Worm (Caenorhabditis elegans) whole organism, L3 larva: ENCODE measurements around the gene Y37E11AM.3.

Experiments used
- R02D3.7 ChIP-seq: fragments of 150-350 bp; optimal IDR thresholded peaks from 2 replicates; lab custom pipeline; 2014; ENCODE audit warnings: missing biosample characterization, missing genetic modification characterization
- ama-1 ChIP-seq: fragments of 150-350 bp; optimal IDR thresholded peaks from 2 replicates; lab custom pipeline; 2018
- ceh-16 ChIP-seq: sonication (generic microtip); optimal IDR thresholded peaks from 2 replicates; lab custom pipeline; 2017; ENCODE audit warnings: missing biosample characterization, missing genetic modification characterization
- ceh-28 ChIP-seq: fragments of 150-350 bp; optimal IDR thresholded peaks from 2 replicates; lab custom pipeline; 2014; ENCODE audit warnings: missing biosample characterization, missing genetic modification reagents, missing genetic modification characterization
- ceh-82 ChIP-seq: fragments of 150-350 bp; optimal IDR thresholded peaks from 2 replicates; lab custom pipeline; 2014; ENCODE audit warnings: missing biosample characterization, missing genetic modification characterization
- daf-12 ChIP-seq: fragments of 150-350 bp; optimal IDR thresholded peaks from 2 replicates; lab custom pipeline; 2014; ENCODE audit warnings: missing biosample characterization, missing genetic modification reagents, missing genetic modification characterization
- egl-27 ChIP-seq: sonication (generic microtip); optimal IDR thresholded peaks from 4 replicates; lab custom pipeline; 2017; ENCODE audit warnings: missing biosample characterization, missing genetic modification reagents, missing genetic modification characterization
- egl-5 ChIP-seq: fragments of 150-350 bp; optimal IDR thresholded peaks from 2 replicates; lab custom pipeline; 2017; ENCODE audit warnings: missing biosample characterization, missing genetic modification reagents, missing genetic modification characterization, inconsistent platforms
- elt-1 ChIP-seq: fragments of 150-350 bp; optimal IDR thresholded peaks from 2 replicates; lab custom pipeline; 2014; ENCODE audit warnings: missing biosample characterization, missing genetic modification characterization
- elt-2 ChIP-seq: sonication (generic microtip); optimal IDR thresholded peaks from 2 replicates; lab custom pipeline; 2016; ENCODE audit warnings: missing genetic modification reagents, mild to moderate bottlenecking, missing genetic modification characterization, missing compliant biosample characterization
- eor-1 ChIP-seq, 2 experiments: fragments of 150-350 bp; optimal IDR thresholded peaks; 2 replicates each; lab custom pipeline; 2014 to 2018; ENCODE audit warnings: missing biosample characterization in 2 of 2, missing genetic modification characterization in 2 of 2
- fkh-10 ChIP-seq: sonication (generic microtip); optimal IDR thresholded peaks from 2 replicates; lab custom pipeline; 2017; ENCODE audit warnings: missing biosample characterization, missing genetic modification reagents, missing genetic modification characterization
- fkh-2 ChIP-seq: fragments of 150-350 bp; optimal IDR thresholded peaks from 2 replicates; lab custom pipeline; 2014; ENCODE audit warnings: missing biosample characterization, missing genetic modification reagents, missing genetic modification characterization
- fos-1 ChIP-seq: fragments of 150-350 bp; optimal IDR thresholded peaks from 2 replicates; lab custom pipeline; 2014; ENCODE audit warnings: missing biosample characterization, missing genetic modification characterization
- hmg-11 ChIP-seq: sonication (generic microtip); optimal IDR thresholded peaks from 2 replicates; lab custom pipeline; 2016; ENCODE audit warnings: missing genetic modification characterization, missing compliant biosample characterization
- lin-15B ChIP-seq: fragments of 150-350 bp; optimal IDR thresholded peaks from 2 replicates; lab custom pipeline; 2014; ENCODE audit warnings: missing biosample characterization, missing genetic modification characterization
- lin-39 ChIP-seq: fragments of 150-350 bp; optimal IDR thresholded peaks from 2 replicates; lab custom pipeline; 2018; ENCODE audit warnings: missing biosample characterization, missing genetic modification reagents, missing genetic modification characterization
- mdl-1 ChIP-seq: fragments of 150-350 bp; optimal IDR thresholded peaks from 2 replicates; lab custom pipeline; 2014; ENCODE audit warnings: missing biosample characterization, missing genetic modification characterization
- mml-1 ChIP-seq: fragments of 150-350 bp; sonication (generic microtip); optimal IDR thresholded peaks from 3 replicates; lab custom pipeline; 2014; ENCODE audit warnings: missing biosample characterization, missing genetic modification characterization
- nfya-1 ChIP-seq: sonication (generic microtip); optimal IDR thresholded peaks from 2 replicates; lab custom pipeline; 2017; ENCODE audit warnings: missing genetic modification characterization, mild to moderate bottlenecking, missing compliant biosample characterization, antibody characterized with exemption, moderate library complexity; ENCODE audit not compliant: insufficient read depth
- nhr-11 ChIP-seq: fragments of 150-350 bp; optimal IDR thresholded peaks from 2 replicates; lab custom pipeline; 2014; ENCODE audit warnings: missing biosample characterization, missing genetic modification characterization
- nhr-12 ChIP-seq: fragments of 150-350 bp; optimal IDR thresholded peaks from 2 replicates; lab custom pipeline; 2014; ENCODE audit warnings: missing biosample characterization, missing genetic modification characterization
- nhr-23 ChIP-seq: fragments of 150-350 bp; optimal IDR thresholded peaks from 2 replicates; lab custom pipeline; 2014; ENCODE audit warnings: missing biosample characterization, missing genetic modification reagents, missing genetic modification characterization
- nhr-237 ChIP-seq: fragments of 150-350 bp; optimal IDR thresholded peaks from 2 replicates; lab custom pipeline; 2014; ENCODE audit warnings: missing biosample characterization, missing genetic modification characterization
- nhr-25 ChIP-seq: sonication (generic microtip); optimal IDR thresholded peaks from 2 replicates; lab custom pipeline; 2017; ENCODE audit warnings: missing biosample characterization, missing genetic modification characterization
- nhr-28 ChIP-seq: fragments of 150-350 bp; optimal IDR thresholded peaks from 2 replicates; lab custom pipeline; 2014; ENCODE audit warnings: missing biosample characterization, missing genetic modification characterization
- nhr-43 ChIP-seq: sonication (generic microtip); optimal IDR thresholded peaks from 2 replicates; lab custom pipeline; 2016; ENCODE audit warnings: mild to moderate bottlenecking, missing genetic modification characterization, missing compliant biosample characterization; ENCODE audit not compliant: poor library complexity, severe bottlenecking
- nhr-67 ChIP-seq: fragments of 150-350 bp; optimal IDR thresholded peaks from 2 replicates; lab custom pipeline; 2014; ENCODE audit warnings: missing biosample characterization, missing genetic modification characterization
- nhr-76 ChIP-seq: fragments of 150-350 bp; sonication (generic microtip); optimal IDR thresholded peaks from 5 replicates; lab custom pipeline; 2014; ENCODE audit warnings: missing biosample characterization, missing genetic modification characterization
- nhr-77 ChIP-seq: fragments of 150-350 bp; optimal IDR thresholded peaks from 2 replicates; lab custom pipeline; 2014; ENCODE audit warnings: missing biosample characterization, missing genetic modification characterization
- pha-4 ChIP-seq: fragments of 150-350 bp; optimal IDR thresholded peaks from 2 replicates; lab custom pipeline; 2014; ENCODE audit warnings: missing biosample characterization, missing genetic modification reagents, missing genetic modification characterization
- pqm-1 ChIP-seq: fragments of 150-350 bp; optimal IDR thresholded peaks from 2 replicates; lab custom pipeline; 2017; ENCODE audit warnings: missing biosample characterization, missing genetic modification characterization, inconsistent platforms
- sea-2 ChIP-seq: fragments of 150-350 bp; sonication (generic microtip); optimal IDR thresholded peaks from 4 replicates; lab custom pipeline; 2014; ENCODE audit warnings: missing biosample characterization, missing genetic modification reagents, missing genetic modification characterization
- skn-1 ChIP-seq: fragments of 150-350 bp; optimal IDR thresholded peaks from 2 replicates; lab custom pipeline; 2014; ENCODE audit warnings: missing biosample characterization, missing genetic modification characterization
- snpc-4 ChIP-seq: fragments of 150-350 bp; optimal IDR thresholded peaks from 2 replicates; lab custom pipeline; 2014; ENCODE audit warnings: missing biosample characterization, missing genetic modification characterization
- tbx-2 ChIP-seq: sonication (generic microtip); optimal IDR thresholded peaks from 2 replicates; lab custom pipeline; 2016; ENCODE audit warnings: mild to moderate bottlenecking, missing genetic modification characterization, missing compliant biosample characterization
- unc-39 ChIP-seq: sonication (generic microtip); optimal IDR thresholded peaks from 4 replicates; lab custom pipeline; 2017; ENCODE audit warnings: missing biosample characterization, missing genetic modification characterization
- zag-1 ChIP-seq: fragments of 150-350 bp; optimal IDR thresholded peaks from 2 replicates; lab custom pipeline; 2014; ENCODE audit warnings: missing biosample characterization, missing genetic modification characterization
- ztf-11 ChIP-seq: fragments of 150-350 bp; optimal IDR thresholded peaks from 2 replicates; lab custom pipeline; 2014; ENCODE audit warnings: missing biosample characterization, missing genetic modification characterization
- ztf-4 ChIP-seq: fragments of 150-350 bp; optimal IDR thresholded peaks from 2 replicates; lab custom pipeline; 2014; ENCODE audit warnings: missing biosample characterization, missing genetic modification characterization

Y37E11AM.3 gene

DNA sequence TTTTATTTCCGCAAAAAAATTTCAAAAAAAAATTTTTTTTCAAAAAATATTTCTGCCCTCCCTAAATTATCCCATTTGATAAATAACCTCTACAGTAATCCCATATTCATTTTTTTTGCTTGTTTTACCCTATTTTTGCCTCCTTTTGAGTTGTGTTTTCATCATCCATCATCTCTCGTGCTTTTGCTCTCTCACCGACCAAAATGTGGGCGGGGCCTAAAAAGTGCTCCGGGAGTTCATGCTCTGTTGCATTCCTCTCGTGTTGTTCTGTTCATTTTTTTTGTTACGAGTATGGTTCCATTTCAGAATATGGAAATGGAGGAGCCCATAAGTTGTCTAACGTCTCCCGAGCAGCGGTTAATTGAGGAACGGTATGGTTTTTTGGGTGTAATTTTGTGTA is 9.8 kb downstream of the Y37E11AM.3 start, which contains the start of gene Y37E11AL.1:
Gene Y37E11AL.1, plus strand, starts transcription at position 301 of the 400 bp plus-strand sequence.
- TF ChIP-seq fkh-10 (GFP tag; lab: Kevin White, UChicago) = no peak
- no peak for TF ChIP-seq ztf-4
- TF ChIP-seq mml-1 (tag; lab: Kevin White, UChicago) = no peak
- no peak for TF ChIP-seq eor-1 (tag; optimal IDR thresholded peaks at IDR 0.05; lab: Kevin White, UChicago)
- no peak for TF ChIP-seq nhr-25 (tag; lab: Kevin White, UChicago)
- TF ChIP-seq nhr-67 (tag; lab: Kevin White, UChicago) = no peak
- no peak for TF ChIP-seq zag-1 (tag; lab: Kevin White, UChicago)
- TF ChIP-seq unc-39 (tag; lab: Kevin White, UChicago) = no peak
- no peak for TF ChIP-seq nhr-28 (tag; lab: Kevin White, UChicago)
- TF ChIP-seq egl-27 (tag; lab: Kevin White, UChicago) = no peak
- TF ChIP-seq nhr-77 (tag; lab: Kevin White, UChicago) = no peak
- no peak for TF ChIP-seq R02D3.7 (tag; lab: Kevin White, UChicago)
- no peak for TF ChIP-seq ztf-11
- no peak for TF ChIP-seq nhr-43
- no peak for TF ChIP-seq lin-15B
- no peak for TF ChIP-seq mdl-1
- TF ChIP-seq hmg-11 (tag; lab: Kevin White, UChicago) = no peak
- TF ChIP-seq ceh-82 (tag; lab: Kevin White, UChicago) = no peak
- no peak for TF ChIP-seq snpc-4 (tag; lab: Kevin White, UChicago)
- TF ChIP-seq, all 47 proteins: peak for 0

DNA sequence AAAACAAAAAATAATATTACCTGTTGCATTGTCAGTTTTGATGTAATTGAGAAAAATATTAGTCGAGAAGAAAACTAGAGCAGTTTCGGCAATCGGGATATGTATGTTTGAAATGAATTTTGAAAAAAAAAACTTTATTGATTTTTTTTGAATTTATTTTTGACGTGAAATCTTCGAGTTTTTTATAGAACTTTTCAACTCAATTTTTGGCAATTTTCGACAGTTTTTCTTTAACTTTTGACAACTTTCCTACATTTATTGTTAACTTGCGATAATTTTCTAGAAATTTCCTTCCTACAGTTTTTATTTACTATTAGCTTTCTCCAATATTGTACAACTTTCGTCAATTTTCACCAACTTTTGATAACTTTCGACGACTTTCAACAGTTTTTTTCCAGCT is 17.1 kb downstream of the Y37E11AM.3 start, which contains the start of gene Y37E11AL.12:
Gene Y37E11AL.12, minus strand, starts transcription at position 101 of the 400 bp plus-strand sequence.
- TF ChIP-seq elt-2 (tag; lab: Kevin White, UChicago) (no peak), pha-4 (tag; lab: Kevin White, UChicago) (no peak), R02D3.7 (tag; lab: Kevin White, UChicago) (no peak), sea-2 (GFP tag; lab: Kevin White, UChicago) (no peak), nhr-28 (tag; lab: Kevin White, UChicago) (no peak), nhr-23 (tag; lab: Kevin White, UChicago) (no peak), ztf-11 (no peak), ceh-16 (tag; lab: Kevin White, UChicago) (no peak), snpc-4 (tag; lab: Kevin White, UChicago) (no peak), ztf-4 (no peak), elt-1 (tag; lab: Kevin White, UChicago) (no peak)

DNA sequence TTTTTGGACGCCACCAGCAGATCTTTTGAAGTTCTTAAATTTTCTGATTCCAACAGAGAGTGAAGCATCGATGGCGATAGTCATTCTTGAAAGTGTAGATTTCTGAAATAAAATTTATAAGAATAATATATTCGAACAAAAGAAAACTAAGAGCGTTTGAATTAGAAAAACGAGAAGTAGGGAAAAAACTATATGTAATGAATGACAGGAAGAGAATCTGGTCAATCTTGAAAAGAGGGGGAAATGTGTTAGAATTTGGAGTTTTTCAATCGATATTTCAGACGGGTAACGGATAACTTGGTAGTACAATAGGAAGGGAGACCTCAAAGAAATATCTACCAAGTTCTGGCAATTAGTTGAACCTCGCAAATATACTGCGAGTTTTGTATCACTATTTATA is 18.4 kb downstream of the Y37E11AM.3 start, which contains the start of gene Y37E11AL.9:
Gene Y37E11AL.9, minus strand, starts transcription at position 101 of the 400 bp plus-strand sequence.
- TF ChIP-seq nhr-12 (tag; lab: Kevin White, UChicago) (no peak), hmg-11 (tag; lab: Kevin White, UChicago) (no peak), nhr-11 (tag; lab: Kevin White, UChicago) (no peak), fkh-2 (tag; lab: Kevin White, UChicago) (no peak)

DNA sequence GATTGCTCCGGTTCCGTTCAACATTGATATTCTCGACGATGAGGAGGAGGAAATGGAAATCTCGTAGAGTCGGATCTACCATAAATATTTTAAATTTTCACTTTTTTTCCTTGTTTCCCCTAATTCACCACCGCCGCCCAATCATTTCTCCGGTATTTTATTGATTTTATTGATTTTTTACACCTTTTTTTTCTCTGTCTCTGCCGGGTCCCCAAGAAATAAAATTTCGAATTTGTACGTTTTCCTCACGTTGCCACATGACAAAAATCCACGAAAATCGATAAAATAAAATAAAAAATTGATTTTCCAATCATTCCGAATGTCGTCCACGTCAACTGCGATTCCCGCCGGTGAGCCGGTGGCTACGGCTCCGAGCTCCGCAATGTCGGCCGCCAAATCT is 20.8 kb downstream of the Y37E11AM.3 start, which contains the start of gene Y37E11AL.2:
Gene Y37E11AL.2, plus strand, starts transcription at position 301 of the 400 bp plus-strand sequence.
- TF ChIP-seq nhr-23 (tag; lab: Kevin White, UChicago) = no peak
- no peak for TF ChIP-seq nhr-237 (tag; lab: Kevin White, UChicago)
- TF ChIP-seq R02D3.7 (tag; lab: Kevin White, UChicago) = no peak
- TF ChIP-seq daf-12 = no peak
- no peak for TF ChIP-seq mml-1 (tag; lab: Kevin White, UChicago)
- no peak for TF ChIP-seq nhr-67 (tag; lab: Kevin White, UChicago)
- TF ChIP-seq pqm-1 (tag; lab: Kevin White, UChicago) = no peak

DNA sequence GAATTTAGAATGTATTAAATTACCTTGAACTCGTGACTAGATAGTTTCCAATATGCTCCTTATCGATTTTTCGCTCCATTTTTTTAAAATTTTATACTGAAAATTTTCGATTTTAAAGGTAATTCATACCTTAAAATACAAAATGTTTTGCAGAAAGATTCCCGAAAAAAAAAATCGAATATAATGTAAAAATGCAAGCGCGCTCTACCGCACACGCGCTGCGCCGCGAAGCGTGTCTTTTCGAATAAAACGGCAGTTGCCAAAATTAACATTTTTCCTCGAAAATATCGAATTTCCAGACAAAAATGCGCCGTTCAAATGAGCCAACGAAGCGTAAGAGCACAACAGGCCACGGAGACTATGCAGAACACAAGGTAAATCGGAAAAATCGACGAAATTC is 24.3 kb downstream of the Y37E11AM.3 start, which contains the start of the genes taf-6.2 and Y37E11AL.3:
Gene taf-6.2, minus strand, starts transcription at position 96 of the 400 bp plus-strand sequence.
Gene Y37E11AL.3, plus strand, starts transcription at position 298 of the 400 bp plus-strand sequence.
- TF ChIP-seq elt-1 (tag; lab: Kevin White, UChicago) (no peak), lin-15B (peak; percentile 79), mdl-1 (no peak), unc-39 (tag; lab: Kevin White, UChicago) (no peak), elt-2 (tag; lab: Kevin White, UChicago) (no peak), skn-1 (tag; lab: Kevin White, UChicago) (peak; percentile 10), tbx-2 (tag; lab: Kevin White, UChicago) (no peak), ztf-11 (no peak), egl-27 (tag; lab: Kevin White, UChicago) (no peak), egl-5 (tag; lab: Kevin White, UChicago) (peak; percentile 57), eor-1 (tag; optimal IDR thresholded peaks at IDR 0.05; lab: Kevin White, UChicago) (no peak), ceh-16 (tag; lab: Kevin White, UChicago) (no peak), nfya-1 (tag; lab: Kevin White, UChicago) (peak; percentile 71), R02D3.7 (tag; lab: Kevin White, UChicago) (no peak), nhr-77 (tag; lab: Kevin White, UChicago) (no peak), nhr-76 (tag; lab: Kevin White, UChicago) (no peak), ama-1 (no peak), zag-1 (tag; lab: Kevin White, UChicago) (no peak), nhr-28 (tag; lab: Kevin White, UChicago) (no peak), nhr-67 (tag; lab: Kevin White, UChicago) (no peak), nhr-23 (tag; lab: Kevin White, UChicago) (peak; percentile 25), lin-39 (peak; percentile 37), nhr-11 (tag; lab: Kevin White, UChicago) (no peak), daf-12 (no peak), hmg-11 (tag; lab: Kevin White, UChicago) (peak; percentile 77), fos-1 (tag; lab: Kevin White, UChicago) (no peak), fkh-10 (GFP tag; lab: Kevin White, UChicago) (no peak), ceh-28 (tag; lab: Kevin White, UChicago) (peak; percentile 11)
